Worm (Caenorhabditis elegans): Measurements from ENCODE around the gene R144.10.

R144.10 gene

ce11 chrIII:5002231-5002630 lies at the start of gene R144.10:
Gene R144.10, minus strand, starts transcription at chrIII:5002331.
- TF ChIP-seq ztf-3 (GFP tag; optimal IDR thresholded peaks at IDR 0.05) (no peak), lsl-1 (GFP tag; optimal IDR thresholded peaks at IDR 0.05) (peak; percentile 49), C06A6.2 (GFP tag; conservative IDR thresholded peaks at IDR 0.05) (no peak), F33H1.4 (GFP tag; IDR thresholded peaks at IDR 0.05) (peak; percentile 50)

ce11 chrIII:5047740-5048139 lies 45.6 kb upstream of the R144.10 start, which contains the start of gene C45G9.5:
Gene C45G9.5, plus strand, starts transcription at chrIII:5048117.
- TF ChIP-seq ztf-6 (GFP tag; IDR thresholded peaks at IDR 0.05), result no peak
- TF ChIP-seq lin-54 (GFP tag; optimal IDR thresholded peaks at IDR 0.05), result peak; percentile 82
- TF ChIP-seq madf-6 (GFP tag; IDR thresholded peaks at IDR 0.05), result peak; percentile 90
- TF ChIP-seq F33H1.4 (GFP tag; IDR thresholded peaks at IDR 0.05), result peak; percentile 86
- no peak for TF ChIP-seq tbp1 (GFP tag; optimal IDR thresholded peaks at IDR 0.05)
- TF ChIP-seq lin-26 (GFP tag; IDR thresholded peaks at IDR 0.05), result no peak
- peak; percentile 91 for TF ChIP-seq lsl-1 (GFP tag; optimal IDR thresholded peaks at IDR 0.05)
- no peak for TF ChIP-seq egl-44 (GFP tag; IDR thresholded peaks at IDR 0.05)
- peak; percentile 8 for TF ChIP-seq efl-1 (GFP tag; optimal IDR thresholded peaks at IDR 0.05)
- TF ChIP-seq hsf-1 (GFP tag; IDR thresholded peaks at IDR 0.05), result no peak
- TF ChIP-seq him-1 (tag; optimal IDR thresholded peaks at IDR 0.05), result peak; percentile 18
- peak; percentile 85 for TF ChIP-seq xnd-1 (tag; optimal IDR thresholded peaks at IDR 0.05)

- TF ChIP-seq ets-4 (GFP tag; optimal IDR thresholded peaks at IDR 0.05) (peak; percentile 36), dpff-1 (tag; optimal IDR thresholded peaks at IDR 0.05) (no peak), B0019.2 (GFP tag; conservative IDR thresholded peaks at IDR 0.05) (no peak), Y79H2A.3 (GFP tag; conservative IDR thresholded peaks at IDR 0.05) (no peak), hmg-1.2 (GFP tag; IDR thresholded peaks at IDR 0.05) (peak; percentile 20; the same call in 1 of the 2 replicates), mes-4 (tag; optimal IDR thresholded peaks at IDR 0.05) (no peak), sptf-2 (GFP tag; optimal IDR thresholded peaks at IDR 0.05) (no peak), Y53G8AR.9 (GFP tag; conservative IDR thresholded peaks at IDR 0.05) (no peak), C17E4.6 (GFP tag; IDR thresholded peaks at IDR 0.05) (no peak), F10E7.11 (tag; optimal IDR thresholded peaks at IDR 0.05) (no peak), ztf-18 (tag; optimal IDR thresholded peaks at IDR 0.05) (no peak), madf-6 (GFP tag; IDR thresholded peaks at IDR 0.05) (no peak), ceh-27 (GFP tag; optimal IDR thresholded peaks at IDR 0.05) (no peak), madf-3 (GFP tag; IDR thresholded peaks at IDR 0.05) (no peak), hrde-1 (tag; optimal IDR thresholded peaks at IDR 0.05; ENCODE audit: borderline replicate concordance) (no peak), let-607 (tag; optimal IDR thresholded peaks at IDR 0.05) (no peak), repo-1 (tag; optimal IDR thresholded peaks at IDR 0.05) (no peak), F39B2.1 (GFP tag; IDR thresholded peaks at IDR 0.05) (no peak), nhr-80 (tag; optimal IDR thresholded peaks at IDR 0.05) (peak; percentile 90), zim-3 (tag; optimal IDR thresholded peaks at IDR 0.05) (no peak), bed-1 (GFP tag; IDR thresholded peaks at IDR 0.05) (no peak), lin-40 (tag; optimal IDR thresholded peaks at IDR 0.05) (no peak), chd-7 (tag; optimal IDR thresholded peaks at IDR 0.05) (no peak), tbx-9 (tag; optimal IDR thresholded peaks at IDR 0.05; ENCODE audit: borderline replicate concordance) (no peak), lag-1 (GFP tag; IDR thresholded peaks at IDR 0.05) (no peak), attf-5 (GFP tag; optimal IDR thresholded peaks at IDR 0.05) (no peak), ccch-3 (GFP tag; optimal IDR thresholded peaks at IDR 0.05) (no peak), snpc-4 (GFP tag; optimal IDR thresholded peaks at IDR 0.05) (no peak), snpc-4 (tag; optimal IDR thresholded peaks at IDR 0.05) (peak in 1 of 4 experiments; percentile 49), snpc-1.3 (tag; optimal IDR thresholded peaks at IDR 0.05; ENCODE audit: insufficient read depth) (no peak)
These were observed 45.0 kb upstream of the R144.10 start, which contains the start of gene txbp-3 for ce11 chrIII:5047175-5047574. Gene txbp-3, minus strand, starts transcription at chrIII:5047459.

All from whole organism, young adult.